Fruit fly (Drosophila melanogaster) whole organism, embryonic: ENCODE measurements around the gene mRpS11.

ENCODE experiments used
- Ada2b ChIP-seq: fragments of 200-800 bp; sonication (Bioruptor generic); IDR thresholded peaks from 2 replicates; pipeline ENCODE4 v1.3.6; 2022; ENCODE audit warnings: missing biosample characterization, missing genetic modification characterization
- Atf-2 ChIP-seq: fragments of 200-800 bp; sonication (Bioruptor generic); optimal IDR thresholded peaks from 2 replicates; lab custom pipeline; 2016; ENCODE audit warnings: missing biosample characterization, missing genetic modification characterization
- Blimp-1 ChIP-seq: fragments of 200-800 bp; sonication (Bioruptor generic); optimal IDR thresholded peaks from 3 replicates; lab custom pipeline; 2018; ENCODE audit warnings: missing biosample characterization, missing genetic modification characterization, mild to moderate bottlenecking, moderate library complexity, missing genetic modification reagents
- CG10366 ChIP-seq: fragments of 200-800 bp; sonication (Bioruptor generic); IDR thresholded peaks from 2 replicates; pipeline ENCODE4 v1.3.6; 2022; ENCODE audit warnings: missing biosample characterization, missing genetic modification characterization
- CG10565 ChIP-seq: fragments of 200-800 bp; sonication (Bioruptor generic); optimal IDR thresholded peaks from 3 replicates; lab custom pipeline; 2016; ENCODE audit warnings: missing biosample characterization, mild to moderate bottlenecking, missing genetic modification characterization
- CG11723 ChIP-seq: fragments of 200-800 bp; sonication (Bioruptor generic); optimal IDR thresholded peaks from 2 replicates; lab custom pipeline; 2017; ENCODE audit warnings: missing biosample characterization, mild to moderate bottlenecking, missing genetic modification characterization
- CG12659 ChIP-seq: fragments of 200-800 bp; sonication (Bioruptor generic); optimal IDR thresholded peaks from 3 replicates; lab custom pipeline; 2017; ENCODE audit warnings: mild to moderate bottlenecking, missing biosample characterization, missing genetic modification reagents, missing genetic modification characterization
- CG13624 ChIP-seq: fragments of 200-800 bp; sonication (Bioruptor generic); optimal IDR thresholded peaks from 2 replicates; lab custom pipeline; 2016; ENCODE audit warnings: missing biosample characterization, missing genetic modification characterization
- CG13775 ChIP-seq: fragments of 200-800 bp; sonication (Bioruptor generic); optimal IDR thresholded peaks from 3 replicates; lab custom pipeline; 2017; ENCODE audit warnings: missing biosample characterization, mild to moderate bottlenecking, missing genetic modification characterization
- CG15601 ChIP-seq: fragments of 200-800 bp; sonication (Bioruptor generic); optimal IDR thresholded peaks from 3 replicates; lab custom pipeline; 2019; ENCODE audit warnings: missing biosample characterization, mild to moderate bottlenecking, missing genetic modification characterization, moderate library complexity
- CG2889 ChIP-seq: fragments of 200-800 bp; sonication (Bioruptor generic); IDR thresholded peaks from 3 replicates; pipeline ENCODE4 v1.3.6; 2022; ENCODE audit warnings: missing biosample characterization, missing genetic modification characterization
- CG32772 ChIP-seq: fragments of 200-800 bp; sonication (Bioruptor generic); IDR thresholded peaks from 2 replicates; pipeline ENCODE4 v1.3.6; 2022; ENCODE audit warnings: missing biosample characterization, missing genetic modification characterization
- CG4328 ChIP-seq: fragments of 200-800 bp; sonication (Bioruptor generic); optimal IDR thresholded peaks from 3 replicates; lab custom pipeline; 2017; ENCODE audit warnings: missing biosample characterization, missing genetic modification reagents, missing genetic modification characterization
- CG43689 ChIP-seq: fragments of 200-800 bp; sonication (Bioruptor generic); IDR thresholded peaks from 2 replicates; pipeline ENCODE4 v1.3.6; 2022; ENCODE audit warnings: missing biosample characterization, missing genetic modification characterization
- CG4730 ChIP-seq: fragments of 200-800 bp; sonication (Bioruptor generic); IDR thresholded peaks from 2 replicates; pipeline ENCODE4 v1.3.6; 2022; ENCODE audit warnings: missing biosample characterization, missing genetic modification characterization
- CG6254 ChIP-seq: fragments of 200-800 bp; sonication (Bioruptor generic); optimal IDR thresholded peaks from 3 replicates; lab custom pipeline; 2017; ENCODE audit warnings: mild to moderate bottlenecking, missing biosample characterization, missing genetic modification reagents, missing genetic modification characterization
- CG6654 ChIP-seq: fragments of 200-800 bp; sonication (Bioruptor generic); optimal IDR thresholded peaks from 2 replicates; lab custom pipeline; 2017; ENCODE audit warnings: missing biosample characterization, mild to moderate bottlenecking, missing genetic modification characterization
- CG6683 ChIP-seq: fragments of 200-800 bp; sonication (Bioruptor generic); optimal IDR thresholded peaks from 2 replicates; lab custom pipeline; 2017; ENCODE audit warnings: missing biosample characterization, mild to moderate bottlenecking, missing genetic modification characterization, missing genetic modification reagents
- CG6791 ChIP-seq: fragments of 200-800 bp; sonication (Bioruptor generic); IDR thresholded peaks from 3 replicates; pipeline ENCODE4 v1.3.6; 2022; ENCODE audit warnings: missing biosample characterization, missing genetic modification characterization; ENCODE audit not compliant: partially characterized antibody
- CG7271 ChIP-seq: fragments of 200-800 bp; sonication (Bioruptor generic); optimal IDR thresholded peaks from 2 replicates; lab custom pipeline; 2018; ENCODE audit warnings: missing biosample characterization, mild to moderate bottlenecking, missing genetic modification characterization, moderate library complexity
- CG7745 ChIP-seq: fragments of 200-800 bp; sonication (Bioruptor generic); optimal IDR thresholded peaks from 2 replicates; lab custom pipeline; 2018; ENCODE audit warnings: missing biosample characterization, mild to moderate bottlenecking, missing genetic modification characterization, moderate library complexity
- CG7839 ChIP-seq: fragments of 200-800 bp; sonication (Bioruptor generic); optimal IDR thresholded peaks from 3 replicates; lab custom pipeline; 2018; ENCODE audit warnings: missing biosample characterization, mild to moderate bottlenecking, missing genetic modification characterization, moderate library complexity
- CG7987 ChIP-seq: fragments of 200-800 bp; sonication (Bioruptor generic); optimal IDR thresholded peaks from 2 replicates; lab custom pipeline; 2018; ENCODE audit warnings: missing biosample characterization, mild to moderate bottlenecking, missing genetic modification characterization, moderate library complexity
- CG8944 ChIP-seq: fragments of 200-800 bp; sonication (Bioruptor generic); optimal IDR thresholded peaks from 3 replicates; lab custom pipeline; 2016; ENCODE audit warnings: missing biosample characterization, missing genetic modification characterization
- D ChIP-seq, 2 experiments: fragments of 200-800 bp in 1 of 2; fragments of >200 bp in 1 of 2; sonication (Bioruptor generic) in 1 of 2; optimal IDR thresholded peaks; 2 replicates in 1 of 2; 3 replicates in 1 of 2; lab custom pipeline; 2017; ENCODE audit warnings: mild to moderate bottlenecking in 1 of 2, missing biosample characterization in 1 of 2, missing genetic modification characterization in 1 of 2, missing genetic modification reagents in 1 of 2
- Eip74EF ChIP-seq, 2 experiments: fragments of 200-800 bp in 1 of 2; fragments of >200 bp in 1 of 2; sonication (Bioruptor generic) in 1 of 2; optimal IDR thresholded peaks; 2 replicates each; lab custom pipeline; 2017 to 2019; ENCODE audit warnings: missing biosample characterization in 2 of 2, missing genetic modification characterization in 2 of 2, mild to moderate bottlenecking in 1 of 2, moderate library complexity in 1 of 2
- Hand ChIP-seq: fragments of 200-800 bp; sonication (Bioruptor generic); optimal IDR thresholded peaks from 2 replicates; lab custom pipeline; 2017; ENCODE audit warnings: mild to moderate bottlenecking, missing biosample characterization, missing genetic modification reagents, missing genetic modification characterization
- Hr39 ChIP-seq: fragments of >200 bp; optimal IDR thresholded peaks from 2 replicates; lab custom pipeline; 2017
- NC2α ChIP-seq: fragments of 200-800 bp; sonication (Bioruptor generic); optimal IDR thresholded peaks from 2 replicates; lab custom pipeline; 2016; ENCODE audit warnings: missing biosample characterization, missing genetic modification characterization
- NFAT ChIP-seq: fragments of 200-800 bp; sonication (Bioruptor generic); IDR thresholded peaks from 2 replicates; pipeline ENCODE4 v1.3.6; 2022; ENCODE audit warnings: missing biosample characterization, missing genetic modification characterization
- Oli ChIP-seq: fragments of 200-800 bp; sonication (Bioruptor generic); optimal IDR thresholded peaks from 2 replicates; lab custom pipeline; 2018; ENCODE audit warnings: missing biosample characterization, mild to moderate bottlenecking, missing genetic modification characterization, moderate library complexity
- Optix ChIP-seq: fragments of 200-800 bp; sonication (Bioruptor generic); IDR thresholded peaks from 3 replicates; pipeline ENCODE4 v1.3.6; 2022; ENCODE audit warnings: missing biosample characterization, missing genetic modification characterization
- Poxn ChIP-seq: fragments of 200-800 bp; sonication (Bioruptor generic); IDR thresholded peaks from 2 replicates; pipeline ENCODE4 v1.3.6; 2022; ENCODE audit warnings: missing biosample characterization, missing genetic modification characterization
- Taf1 ChIP-seq: fragments of 200-800 bp; sonication (Bioruptor generic); IDR thresholded peaks from 2 replicates; pipeline ENCODE4 v1.3.6; 2022; ENCODE audit warnings: missing biosample characterization, missing genetic modification characterization
- Trl ChIP-seq, 3 experiments: fragments of >200 bp in 2 of 3; fragments of 200-800 bp in 1 of 3; sonication (Bioruptor generic) in 1 of 3; optimal IDR thresholded peaks; 2 replicates in 1 of 3; 3 replicates in 2 of 3; lab custom pipeline; 2016 to 2017; ENCODE audit warnings: missing biosample characterization in 1 of 3, missing genetic modification characterization in 1 of 3
- YL-1 ChIP-seq: fragments of 200-800 bp; sonication (Bioruptor generic); optimal IDR thresholded peaks from 3 replicates; lab custom pipeline; 2017; ENCODE audit warnings: missing biosample characterization, mild to moderate bottlenecking, missing genetic modification characterization
- ab ChIP-seq: fragments of 200-800 bp; sonication (Bioruptor generic); optimal IDR thresholded peaks from 2 replicates; lab custom pipeline; 2016; ENCODE audit warnings: missing biosample characterization, missing genetic modification characterization
- aop ChIP-seq: fragments of 200-800 bp; sonication (Bioruptor generic); IDR thresholded peaks from 2 replicates; pipeline ENCODE4 v1.3.6; 2022; ENCODE audit warnings: missing biosample characterization, missing genetic modification characterization
- ash1 ChIP-seq: fragments of 200-800 bp; sonication (Bioruptor generic); optimal IDR thresholded peaks from 2 replicates; lab custom pipeline; 2018; ENCODE audit warnings: missing biosample characterization, mild to moderate bottlenecking, missing genetic modification characterization
- crp ChIP-seq, 2 experiments: fragments of 200-800 bp; sonication (Bioruptor generic); optimal IDR thresholded peaks; 2 replicates in 1 of 2; 3 replicates in 1 of 2; lab custom pipeline; 2017; ENCODE audit warnings: missing biosample characterization in 2 of 2, missing genetic modification characterization in 2 of 2, mild to moderate bottlenecking in 1 of 2, moderate library complexity in 1 of 2
- dpn ChIP-seq, 2 experiments: fragments of 200-800 bp; sonication (Bioruptor generic); optimal IDR thresholded peaks; 3 replicates each; lab custom pipeline; 2016; ENCODE audit warnings: missing biosample characterization in 2 of 2, missing genetic modification characterization in 2 of 2
- ems ChIP-seq: fragments of 200-800 bp; sonication (Bioruptor generic); optimal IDR thresholded peaks from 3 replicates; lab custom pipeline; 2016; ENCODE audit warnings: missing biosample characterization, missing genetic modification characterization
- gcm ChIP-seq: fragments of 200-800 bp; sonication (Bioruptor generic); optimal IDR thresholded peaks from 2 replicates; lab custom pipeline; 2019; ENCODE audit warnings: missing biosample characterization, mild to moderate bottlenecking, missing genetic modification characterization, moderate library complexity
- grau ChIP-seq: fragments of 200-800 bp; optimal IDR thresholded peaks from 3 replicates; lab custom pipeline; 2019; ENCODE audit warnings: missing biosample characterization, mild to moderate bottlenecking, missing genetic modification characterization, moderate library complexity
- grn ChIP-seq: fragments of 200-800 bp; sonication (Bioruptor generic); optimal IDR thresholded peaks from 3 replicates; lab custom pipeline; 2017; ENCODE audit warnings: missing biosample characterization, missing genetic modification characterization
- kah ChIP-seq: fragments of 200-800 bp; sonication (Bioruptor generic); optimal IDR thresholded peaks from 2 replicates; lab custom pipeline; 2018; ENCODE audit warnings: missing biosample characterization, mild to moderate bottlenecking, missing genetic modification characterization
- ken ChIP-seq: fragments of 200-800 bp; sonication (Bioruptor generic); IDR thresholded peaks from 3 replicates; pipeline ENCODE4 v1.3.6; 2022; ENCODE audit warnings: missing biosample characterization, missing genetic modification characterization
- nerfin-1 ChIP-seq: fragments of 200-800 bp; sonication (Bioruptor generic); optimal IDR thresholded peaks from 3 replicates; lab custom pipeline; 2019; ENCODE audit warnings: missing biosample characterization, mild to moderate bottlenecking, missing genetic modification characterization, moderate library complexity
- sim ChIP-seq: fragments of 200-800 bp; sonication (Bioruptor generic); IDR thresholded peaks from 2 replicates; pipeline ENCODE4 v1.3.6; 2022; ENCODE audit warnings: missing biosample characterization, missing genetic modification characterization
- wdn ChIP-seq: fragments of 200-800 bp; sonication (Bioruptor generic); IDR thresholded peaks from 2 replicates; pipeline ENCODE4 v1.3.6; 2022; ENCODE audit warnings: missing biosample characterization, missing genetic modification characterization

Gene mRpS11

DNA sequence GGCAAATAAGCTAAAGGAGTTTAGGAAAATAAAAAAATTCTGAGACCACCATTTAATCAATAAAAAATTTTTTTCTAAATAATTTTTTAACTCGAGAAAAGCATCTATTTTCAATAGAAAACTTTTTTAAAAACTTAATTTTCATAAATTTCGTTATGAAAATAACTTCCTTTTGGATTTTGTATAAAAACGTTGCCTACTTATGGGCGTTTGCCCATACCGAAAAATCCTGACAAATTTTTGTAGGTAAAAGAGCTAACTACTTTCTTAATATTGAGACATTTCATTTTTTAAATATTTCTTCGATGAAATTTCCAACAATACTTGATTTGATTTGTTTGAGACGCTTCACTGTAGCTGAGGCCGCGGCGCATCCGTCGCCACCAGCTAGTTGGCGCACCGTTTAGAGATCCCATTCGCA is 12.3 kb upstream of the mRpS11 start (continued):
- TF ChIP-seq grn (GFP tag; lab: Kevin White, UChicago) (no peak), CG7271 (no peak), CG6791 (GFP tag; lab: Robert Waterston, UW) (no peak), CG13775 (GFP tag; lab: Kevin White, UChicago) (peak; percentile 41), CG7745 (no peak), CG10565 (GFP tag; lab: Kevin White, UChicago) (no peak), CG15601 (peak; percentile 25), Optix (GFP tag; lab: Robert Waterston, UW) (no peak), Trl (optimal IDR thresholded peaks at IDR 0.05; lab: Kevin White, UChicago) (no peak), Trl (GFP tag; optimal IDR thresholded peaks at IDR 0.05; lab: Kevin White, UChicago) (no peak), ash1 (GFP tag; lab: Kevin White, UChicago) (no peak), CG11723 (GFP tag; lab: Kevin White, UChicago) (peak; percentile 23), crp (GFP tag; optimal IDR thresholded peaks at IDR 0.05; lab: Kevin White, UChicago) (no peak), CG6254 (peak; percentile 21), CG6683 (GFP tag; lab: Kevin White, UChicago) (no peak), Hr39 (lab: Kevin White, UChicago) (no peak), grau (tag; lab: Kevin White, UChicago) (peak; percentile 91), CG43689 (GFP tag; lab: Robert Waterston, UW) (no peak), kah (GFP tag; lab: Kevin White, UChicago) (no peak), NC2α (GFP tag; lab: Kevin White, UChicago) (no peak), CG8944 (GFP tag; lab: Kevin White, UChicago) (no peak), gcm (peak; percentile 7), Taf1 (no peak), Atf-2 (GFP tag; lab: Kevin White, UChicago) (no peak), Hand (GFP tag; lab: Kevin White, UChicago) (no peak), YL-1 (GFP tag; lab: Kevin White, UChicago) (no peak), Ada2b (0 out of 2 replicates have a peak, but pooled peaks have one; percentile 9), ems (GFP tag; lab: Kevin White, UChicago) (peak; percentile 16), ab (GFP tag; lab: Kevin White, UChicago) (no peak), CG7987 (GFP tag; lab: Kevin White, UChicago) (no peak), Poxn (GFP tag; lab: Robert Waterston, UW) (no peak), dpn (GFP tag; optimal IDR thresholded peaks at IDR 0.05; lab: Kevin White, UChicago) (peak; percentile 13 to 49), CG13624 (GFP tag; lab: Kevin White, UChicago) (no peak), CG2889 (GFP tag; lab: Robert Waterston, UW) (no peak), sim (GFP tag; lab: Robert Waterston, UW) (no peak), NFAT (GFP tag; lab: Robert Waterston, UW) (no peak), CG10366 (no peak), nerfin-1 (tag; lab: Kevin White, UChicago) (peak; percentile 30), aop (GFP tag; lab: Robert Waterston, UW) (no peak), Blimp-1 (GFP tag; lab: Kevin White, UChicago) (peak; percentile 50), CG4328 (GFP tag; lab: Kevin White, UChicago) (no peak), Eip74EF (GFP tag; optimal IDR thresholded peaks at IDR 0.05; lab: Kevin White, UChicago) (peak in 1 of 2 experiments; percentile 21), CG32772 (no peak; the same call in 1 of the 2 replicates), D (optimal IDR thresholded peaks at IDR 0.05; lab: Kevin White, UChicago) (no peak), D (GFP tag; optimal IDR thresholded peaks at IDR 0.05; lab: Kevin White, UChicago) (peak; percentile 44), CG12659 (GFP tag; lab: Kevin White, UChicago) (peak; percentile 47), CG6654 (GFP tag; lab: Kevin White, UChicago) (peak; percentile 31), ken (GFP tag; lab: Robert Waterston, UW) (no peak), CG7839 (tag; lab: Kevin White, UChicago) (peak; percentile 62), CG4730 (GFP tag; lab: Robert Waterston, UW) (no peak), Oli (peak; percentile 71), wdn (GFP tag; lab: Robert Waterston, UW) (no peak)
